Worm (Caenorhabditis elegans) whole organism, L2 larva: ENCODE results near the gene C44B7.7.

Experiments used
- C34F6.9 ChIP-seq: fragments of 150-350 bp; optimal IDR thresholded peaks from 2 replicates; lab custom pipeline; 2014; ENCODE audit warnings: missing biosample characterization, missing genetic modification characterization
- aly-2 ChIP-seq: fragments of 150-350 bp; optimal IDR thresholded peaks from 2 replicates; lab custom pipeline; 2014; ENCODE audit warnings: missing biosample characterization, missing genetic modification characterization
- lin-11 ChIP-seq: fragments of 150-350 bp; sonication (generic microtip); optimal IDR thresholded peaks from 2 replicates; lab custom pipeline; 2014; ENCODE audit warnings: missing biosample characterization, missing genetic modification characterization, inconsistent platforms, mixed read lengths
- lin-13 ChIP-seq: fragments of 150-350 bp; optimal IDR thresholded peaks from 2 replicates; lab custom pipeline; 2014; ENCODE audit warnings: missing biosample characterization, missing genetic modification reagents, missing genetic modification characterization
- lin-39 ChIP-seq: fragments of 150-350 bp; optimal IDR thresholded peaks from 2 replicates; lab custom pipeline; 2014; ENCODE audit warnings: missing biosample characterization, missing genetic modification reagents, missing genetic modification characterization
- mab-5 ChIP-seq: fragments of 150-350 bp; optimal IDR thresholded peaks from 2 replicates; lab custom pipeline; 2014; ENCODE audit warnings: missing biosample characterization, missing genetic modification characterization
- mdl-1 ChIP-seq, 2 experiments: fragments of 150-350 bp in 1 of 2; sonication (generic microtip) in 1 of 2; optimal IDR thresholded peaks; 2 replicates each; lab custom pipeline; 2017; ENCODE audit warnings: missing biosample characterization in 2 of 2, missing genetic modification characterization in 2 of 2
- nhr-23 ChIP-seq: fragments of 150-350 bp; optimal IDR thresholded peaks from 2 replicates; lab custom pipeline; 2014; ENCODE audit warnings: missing biosample characterization, missing genetic modification reagents, missing genetic modification characterization
- nhr-237 ChIP-seq: fragments of 150-350 bp; optimal IDR thresholded peaks from 2 replicates; lab custom pipeline; 2014; ENCODE audit warnings: missing biosample characterization, missing genetic modification characterization
- unc-62 ChIP-seq: fragments of 150-350 bp; optimal IDR thresholded peaks from 2 replicates; lab custom pipeline; 2014; ENCODE audit warnings: missing biosample characterization, missing genetic modification reagents, missing genetic modification characterization
- ztf-11 ChIP-seq: sonication (generic microtip); optimal IDR thresholded peaks from 2 replicates; lab custom pipeline; 2017; ENCODE audit warnings: missing biosample characterization, missing genetic modification characterization

ce11 chrII:6860043-6860442 lies 19.9 kb downstream of the C44B7.7 start:
- TF ChIP-seq nhr-237 (tag; lab: Kevin White, UChicago) (no peak), mab-5 (tag; lab: Kevin White, UChicago) (no peak), lin-39 (no peak), lin-13 (GFP tag; lab: Kevin White, UChicago) (no peak), C34F6.9 (tag; lab: Kevin White, UChicago) (no peak), lin-11 (no peak), unc-62 (GFP tag; lab: Kevin White, UChicago) (no peak), mdl-1 (tag; optimal IDR thresholded peaks at IDR 0.05; lab: Kevin White, UChicago) (no peak), ztf-11 (tag; lab: Kevin White, UChicago) (no peak), nhr-23 (tag; lab: Kevin White, UChicago) (no peak), aly-2 (tag; lab: Kevin White, UChicago) (no peak)
